Fruit fly (Drosophila melanogaster) whole organism, embryonic: Measurements from ENCODE around the gene CG32700.

Experiments used
- C15 ChIP-seq: fragments of 200-800 bp; sonication (Bioruptor generic); IDR thresholded peaks from 3 replicates; pipeline ENCODE4 v1.3.6; 2022; ENCODE audit warnings: missing biosample characterization, missing genetic modification characterization
- CG11085 ChIP-seq: fragments of 200-800 bp; sonication (Bioruptor generic); IDR thresholded peaks from 2 replicates; pipeline ENCODE4 v1.3.6; 2022; ENCODE audit warnings: missing biosample characterization, missing genetic modification characterization
- CG11456 ChIP-seq: fragments of 200-800 bp; sonication (Bioruptor generic); IDR thresholded peaks from 3 replicates; pipeline ENCODE4 v1.3.6; 2022; ENCODE audit warnings: missing biosample characterization, missing genetic modification characterization
- CG12659 ChIP-seq: fragments of 200-800 bp; sonication (Bioruptor generic); optimal IDR thresholded peaks from 3 replicates; lab custom pipeline; 2017; ENCODE audit warnings: mild to moderate bottlenecking, missing biosample characterization, missing genetic modification reagents, missing genetic modification characterization
- CG13775 ChIP-seq: fragments of 200-800 bp; sonication (Bioruptor generic); optimal IDR thresholded peaks from 3 replicates; lab custom pipeline; 2017; ENCODE audit warnings: missing biosample characterization, mild to moderate bottlenecking, missing genetic modification characterization
- CG15011 ChIP-seq: fragments of 200-800 bp; sonication (Bioruptor generic); optimal IDR thresholded peaks from 3 replicates; lab custom pipeline; 2018; ENCODE audit warnings: missing biosample characterization, mild to moderate bottlenecking, missing genetic modification characterization
- CG15696 ChIP-seq: fragments of 200-800 bp; sonication (Bioruptor generic); optimal IDR thresholded peaks from 2 replicates; lab custom pipeline; 2019; ENCODE audit warnings: missing biosample characterization, mild to moderate bottlenecking, missing genetic modification characterization, moderate library complexity
- CG17186 ChIP-seq: fragments of 200-800 bp; sonication (Bioruptor generic); optimal IDR thresholded peaks from 3 replicates; lab custom pipeline; 2017; ENCODE audit warnings: missing biosample characterization, missing genetic modification reagents, missing genetic modification characterization
- CG17912 ChIP-seq: fragments of 200-800 bp; sonication (Bioruptor generic); optimal IDR thresholded peaks from 2 replicates; lab custom pipeline; 2018; ENCODE audit warnings: missing biosample characterization, mild to moderate bottlenecking, missing genetic modification characterization
- CG18262 ChIP-seq: fragments of 200-800 bp; optimal IDR thresholded peaks from 3 replicates; lab custom pipeline; 2019; ENCODE audit warnings: missing biosample characterization, mild to moderate bottlenecking, missing genetic modification characterization, moderate library complexity
- CG2199 ChIP-seq: fragments of 200-800 bp; sonication (Bioruptor generic); IDR thresholded peaks from 3 replicates; pipeline ENCODE4 v1.3.6; 2022; ENCODE audit warnings: missing biosample characterization, missing genetic modification characterization
- CG3281 ChIP-seq: fragments of 200-800 bp; sonication (Bioruptor generic); optimal IDR thresholded peaks from 3 replicates; lab custom pipeline; 2017; ENCODE audit warnings: missing biosample characterization, mild to moderate bottlenecking, missing genetic modification characterization
- CG33213 ChIP-seq: fragments of 200-800 bp; sonication (Bioruptor generic); optimal IDR thresholded peaks from 3 replicates; lab custom pipeline; 2016; ENCODE audit warnings: missing biosample characterization, missing genetic modification characterization
- CG3407 ChIP-seq: fragments of 200-800 bp; sonication (Bioruptor generic); optimal IDR thresholded peaks from 2 replicates; lab custom pipeline; 2018; ENCODE audit warnings: missing biosample characterization, mild to moderate bottlenecking, missing genetic modification characterization
- CG3726 ChIP-seq: fragments of 200-800 bp; sonication (Bioruptor generic); IDR thresholded peaks from 3 replicates; pipeline ENCODE4, ENCODE4 v1.3.6; 2022; ENCODE audit warnings: missing biosample characterization, missing genetic modification characterization
- CG3838 ChIP-seq: fragments of 200-800 bp; sonication (Bioruptor generic); optimal IDR thresholded peaks from 3 replicates; lab custom pipeline; 2016; ENCODE audit warnings: missing biosample characterization, missing genetic modification characterization
- CG7556 ChIP-seq: fragments of 200-800 bp; sonication (Bioruptor generic); optimal IDR thresholded peaks from 2 replicates; lab custom pipeline; 2017; ENCODE audit warnings: missing biosample characterization, mild to moderate bottlenecking, missing genetic modification characterization
- CG7786 ChIP-seq: fragments of 200-800 bp; sonication (Bioruptor generic); optimal IDR thresholded peaks from 2 replicates; lab custom pipeline; 2016; ENCODE audit warnings: missing biosample characterization, missing genetic modification characterization
- CG7839 ChIP-seq: fragments of 200-800 bp; sonication (Bioruptor generic); optimal IDR thresholded peaks from 3 replicates; lab custom pipeline; 2018; ENCODE audit warnings: missing biosample characterization, mild to moderate bottlenecking, missing genetic modification characterization, moderate library complexity
- CG8089 ChIP-seq: fragments of 200-800 bp; sonication (Bioruptor generic); optimal IDR thresholded peaks from 3 replicates; lab custom pipeline; 2016; ENCODE audit warnings: missing biosample characterization, missing genetic modification characterization
- CG8281 ChIP-seq: fragments of 200-800 bp; sonication (Bioruptor generic); optimal IDR thresholded peaks from 2 replicates; lab custom pipeline; 2018; ENCODE audit warnings: missing biosample characterization, mild to moderate bottlenecking, missing genetic modification characterization, moderate library complexity
- Chrac-16 ChIP-seq: fragments of 200-800 bp; sonication (Bioruptor generic); optimal IDR thresholded peaks from 3 replicates; lab custom pipeline; 2016; ENCODE audit warnings: missing biosample characterization, missing genetic modification characterization
- D ChIP-seq, 2 experiments: fragments of 200-800 bp in 1 of 2; fragments of >200 bp in 1 of 2; sonication (Bioruptor generic) in 1 of 2; optimal IDR thresholded peaks; 2 replicates in 1 of 2; 3 replicates in 1 of 2; lab custom pipeline; 2017; ENCODE audit warnings: mild to moderate bottlenecking in 1 of 2, missing biosample characterization in 1 of 2, missing genetic modification characterization in 1 of 2, missing genetic modification reagents in 1 of 2
- Dfd ChIP-seq, 2 experiments: fragments of >200 bp; optimal IDR thresholded peaks; 2 replicates each; lab custom pipeline; 2017; ENCODE audit warnings: missing biosample characterization in 2 of 2, missing genetic modification characterization in 2 of 2
- Doc2 ChIP-seq: fragments of 200-800 bp; sonication (Bioruptor generic); IDR thresholded peaks from 2 replicates; pipeline ENCODE4 v1.3.6; 2022; ENCODE audit warnings: missing biosample characterization, missing genetic modification characterization
- Dp ChIP-seq: fragments of 200-800 bp; sonication (Bioruptor generic); optimal IDR thresholded peaks from 2 replicates; lab custom pipeline; 2018; ENCODE audit warnings: missing biosample characterization, mild to moderate bottlenecking, missing genetic modification characterization, moderate library complexity
- HLHmδ ChIP-seq: fragments of 200-800 bp; sonication (Bioruptor generic); optimal IDR thresholded peaks from 2 replicates; lab custom pipeline; 2018; ENCODE audit warnings: missing biosample characterization, mild to moderate bottlenecking, missing genetic modification characterization, moderate library complexity
- Hmr ChIP-seq: fragments of 200-800 bp; sonication (Bioruptor generic); optimal IDR thresholded peaks from 3 replicates; lab custom pipeline; 2017; ENCODE audit warnings: mild to moderate bottlenecking, missing biosample characterization, missing genetic modification reagents, missing genetic modification characterization
- NC2β ChIP-seq: fragments of 200-800 bp; sonication (Bioruptor generic); optimal IDR thresholded peaks from 2 replicates; lab custom pipeline; 2016; ENCODE audit warnings: missing biosample characterization, missing genetic modification characterization
- NK7.1 ChIP-seq: fragments of 200-800 bp; sonication (Bioruptor generic); optimal IDR thresholded peaks from 3 replicates; lab custom pipeline; 2016; ENCODE audit warnings: missing biosample characterization, missing genetic modification characterization
- Nf-YB ChIP-seq: fragments of 200-800 bp; sonication (Bioruptor generic); optimal IDR thresholded peaks from 3 replicates; lab custom pipeline; 2019; ENCODE audit warnings: missing biosample characterization, mild to moderate bottlenecking, missing genetic modification characterization, moderate library complexity
- Opbp ChIP-seq: fragments of 200-800 bp; sonication (Bioruptor generic); IDR thresholded peaks from 3 replicates; pipeline ENCODE4 v1.3.6; 2022; ENCODE audit warnings: missing biosample characterization, missing genetic modification characterization; ENCODE audit not compliant: partially characterized antibody
- Poxn ChIP-seq: fragments of 200-800 bp; sonication (Bioruptor generic); IDR thresholded peaks from 2 replicates; pipeline ENCODE4 v1.3.6; 2022; ENCODE audit warnings: missing biosample characterization, missing genetic modification characterization
- Ptx1 ChIP-seq: fragments of 200-800 bp; sonication (Bioruptor generic); IDR thresholded peaks from 2 replicates; pipeline ENCODE4 v1.3.6; 2022; ENCODE audit warnings: missing biosample characterization, missing genetic modification characterization
- Vsx1 ChIP-seq: fragments of 200-800 bp; sonication (Bioruptor generic); optimal IDR thresholded peaks from 2 replicates; lab custom pipeline; 2017; ENCODE audit warnings: missing biosample characterization, mild to moderate bottlenecking, missing genetic modification characterization, missing genetic modification reagents
- bowl ChIP-seq: fragments of 200-800 bp; sonication (Bioruptor generic); IDR thresholded peaks from 2 replicates; pipeline ENCODE4 v1.3.6; 2022; ENCODE audit warnings: missing biosample characterization, missing genetic modification characterization
- br ChIP-seq: fragments of >200 bp; optimal IDR thresholded peaks from 2 replicates; lab custom pipeline; 2017
- bsh ChIP-seq, 2 experiments: fragments of 200-800 bp; sonication (Bioruptor generic); optimal IDR thresholded peaks; 2 replicates each; lab custom pipeline; 2017 to 2018; ENCODE audit warnings: mild to moderate bottlenecking in 2 of 2, missing biosample characterization in 2 of 2, missing genetic modification characterization in 2 of 2, moderate library complexity in 1 of 2
- chinmo ChIP-seq: fragments of 200-800 bp; sonication (Bioruptor generic); IDR thresholded peaks from 4 replicates; pipeline ENCODE4 v1.3.6; 2022; ENCODE audit warnings: missing biosample characterization, missing genetic modification characterization; ENCODE audit not compliant: partially characterized antibody
- dati ChIP-seq: fragments of 200-800 bp; sonication (Bioruptor generic); IDR thresholded peaks from 2 replicates; pipeline ENCODE4 v1.3.6; 2022; ENCODE audit warnings: missing biosample characterization, missing genetic modification characterization
- dm ChIP-seq: fragments of 200-800 bp; sonication (Bioruptor generic); optimal IDR thresholded peaks from 3 replicates; lab custom pipeline; 2016; ENCODE audit warnings: missing biosample characterization, missing genetic modification characterization
- ems ChIP-seq: fragments of 200-800 bp; sonication (Bioruptor generic); optimal IDR thresholded peaks from 3 replicates; lab custom pipeline; 2016; ENCODE audit warnings: missing biosample characterization, missing genetic modification characterization
- eve ChIP-seq, 2 experiments: fragments of >200 bp; optimal IDR thresholded peaks; 2 replicates each; lab custom pipeline; 2017; ENCODE audit warnings: missing biosample characterization in 2 of 2, missing genetic modification characterization in 2 of 2
- exex ChIP-seq: fragments of 200-800 bp; sonication (Bioruptor generic); optimal IDR thresholded peaks from 4 replicates; lab custom pipeline; 2018; ENCODE audit warnings: missing biosample characterization, mild to moderate bottlenecking, missing genetic modification characterization, moderate library complexity
- inv ChIP-seq: fragments of 200-800 bp; sonication (Bioruptor generic); IDR thresholded peaks from 2 replicates; pipeline ENCODE4 v1.3.6; 2022; ENCODE audit warnings: missing biosample characterization, missing genetic modification characterization; ENCODE audit not compliant: partially characterized antibody
- kah ChIP-seq: fragments of 200-800 bp; sonication (Bioruptor generic); optimal IDR thresholded peaks from 2 replicates; lab custom pipeline; 2018; ENCODE audit warnings: missing biosample characterization, mild to moderate bottlenecking, missing genetic modification characterization
- klu ChIP-seq: fragments of 200-800 bp; sonication (Bioruptor generic); IDR thresholded peaks from 2 replicates; pipeline ENCODE4 v1.3.6; 2022; ENCODE audit warnings: missing biosample characterization, missing genetic modification characterization
- pho ChIP-seq: fragments of 200-800 bp; sonication (Bioruptor generic); optimal IDR thresholded peaks from 2 replicates; lab custom pipeline; 2016; ENCODE audit warnings: missing biosample characterization, missing genetic modification characterization
- row ChIP-seq: fragments of 200-800 bp; sonication (Bioruptor generic); IDR thresholded peaks from 3 replicates; pipeline ENCODE4 v1.3.6; 2022; ENCODE audit warnings: missing biosample characterization, missing genetic modification characterization
- scrt ChIP-seq: fragments of 200-800 bp; sonication (Bioruptor generic); optimal IDR thresholded peaks from 2 replicates; lab custom pipeline; 2018; ENCODE audit warnings: missing biosample characterization, mild to moderate bottlenecking, missing genetic modification characterization, moderate library complexity
- so ChIP-seq: fragments of 200-800 bp; sonication (Bioruptor generic); IDR thresholded peaks from 3 replicates; pipeline ENCODE4 v1.3.6; 2022; ENCODE audit warnings: missing biosample characterization, missing genetic modification characterization
- wdn ChIP-seq: fragments of 200-800 bp; sonication (Bioruptor generic); IDR thresholded peaks from 2 replicates; pipeline ENCODE4 v1.3.6; 2022; ENCODE audit warnings: missing biosample characterization, missing genetic modification characterization

The CG32700 gene

DNA sequence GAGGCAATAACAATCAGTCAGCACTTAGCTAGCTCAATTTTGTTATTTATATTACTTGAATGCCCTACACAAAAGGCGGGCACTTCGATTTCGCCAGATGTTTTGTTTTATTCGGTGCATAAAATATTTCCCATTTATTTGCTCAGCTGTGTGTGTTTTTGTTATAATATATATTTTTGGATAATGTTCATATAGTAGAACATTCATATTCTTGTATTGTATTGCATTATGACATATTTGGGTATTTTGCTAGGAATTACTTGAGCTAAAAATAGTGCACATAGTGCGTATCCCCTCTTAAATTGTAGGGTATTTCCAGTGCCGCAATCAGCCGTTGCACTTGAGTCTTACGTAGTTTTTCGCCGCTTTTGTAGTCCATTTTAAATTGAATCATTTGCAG lies 39.3 kb upstream of the CG32700 start (continued):
- TF ChIP-seq CG7839 (tag; lab: Kevin White, UChicago) (peak; percentile 65), CG7556 (GFP tag; lab: Kevin White, UChicago) (peak; percentile 47), HLHmδ (GFP tag; lab: Kevin White, UChicago) (no peak), inv (GFP tag; lab: Robert Waterston, UW) (no peak), Hmr (peak; percentile 30), Dp (GFP tag; lab: Kevin White, UChicago) (no peak), row (peak; percentile 74), CG33213 (GFP tag; lab: Kevin White, UChicago) (no peak), CG7786 (GFP tag; lab: Kevin White, UChicago) (no peak), CG12659 (GFP tag; lab: Kevin White, UChicago) (peak; percentile 46), CG3281 (peak; percentile 56), chinmo (GFP tag; lab: Robert Waterston, UW) (no peak), CG2199 (GFP tag; lab: Robert Waterston, UW) (no peak), br (lab: Kevin White, UChicago) (no peak), NC2β (GFP tag; lab: Kevin White, UChicago) (no peak), pho (GFP tag; lab: Kevin White, UChicago) (no peak), dm (GFP tag; lab: Kevin White, UChicago) (no peak), Opbp (GFP tag; lab: Robert Waterston, UW) (no peak), klu (GFP tag; lab: Robert Waterston, UW) (no peak), Poxn (GFP tag; lab: Robert Waterston, UW) (no peak), exex (tag; lab: Kevin White, UChicago) (no peak), CG3726 (no peak), CG13775 (GFP tag; lab: Kevin White, UChicago) (peak; percentile 6), CG18262 (tag; lab: Kevin White, UChicago) (peak; percentile 44), wdn (GFP tag; lab: Robert Waterston, UW) (no peak), Nf-YB (GFP tag; lab: Kevin White, UChicago) (peak; percentile 13), Ptx1 (GFP tag; lab: Robert Waterston, UW) (peak; percentile 61), CG15696 (no peak), Doc2 (GFP tag; lab: Robert Waterston, UW) (no peak), ems (GFP tag; lab: Kevin White, UChicago) (no peak), CG3407 (GFP tag; lab: Kevin White, UChicago) (no peak), CG17186 (no peak), eve (GFP tag; optimal IDR thresholded peaks at IDR 0.05; lab: Kevin White, UChicago) (peak in 1 of 2 experiments; percentile 67), dati (GFP tag; lab: Robert Waterston, UW) (no peak), so (GFP tag; lab: Robert Waterston, UW) (no peak), CG17912 (no peak), Chrac-16 (GFP tag; lab: Kevin White, UChicago) (no peak), CG11456 (no peak), kah (no peak), scrt (GFP tag; lab: Kevin White, UChicago) (peak; percentile 7), CG8281 (tag; lab: Kevin White, UChicago) (no peak), NK7.1 (GFP tag; lab: Kevin White, UChicago) (no peak), Dfd (GFP tag; optimal IDR thresholded peaks at IDR 0.05; lab: Kevin White, UChicago) (no peak), C15 (GFP tag; lab: Robert Waterston, UW) (no peak), CG15011 (GFP tag; lab: Kevin White, UChicago) (peak; percentile 19), D (optimal IDR thresholded peaks at IDR 0.05; lab: Kevin White, UChicago) (no peak), D (GFP tag; optimal IDR thresholded peaks at IDR 0.05; lab: Kevin White, UChicago) (peak; percentile 11), Vsx1 (peak; percentile 28), CG3838 (GFP tag; lab: Kevin White, UChicago) (no peak), CG11085 (GFP tag; lab: Robert Waterston, UW) (no peak), bowl (GFP tag; lab: Robert Waterston, UW) (no peak), CG8089 (GFP tag; lab: Kevin White, UChicago) (no peak), bsh (GFP tag; optimal IDR thresholded peaks at IDR 0.05; lab: Kevin White, UChicago) (peak in 1 of 2 experiments; percentile 48)
